Worm (Caenorhabditis elegans): ENCODE measurements around the gene Y37E11B.5.

DNA sequence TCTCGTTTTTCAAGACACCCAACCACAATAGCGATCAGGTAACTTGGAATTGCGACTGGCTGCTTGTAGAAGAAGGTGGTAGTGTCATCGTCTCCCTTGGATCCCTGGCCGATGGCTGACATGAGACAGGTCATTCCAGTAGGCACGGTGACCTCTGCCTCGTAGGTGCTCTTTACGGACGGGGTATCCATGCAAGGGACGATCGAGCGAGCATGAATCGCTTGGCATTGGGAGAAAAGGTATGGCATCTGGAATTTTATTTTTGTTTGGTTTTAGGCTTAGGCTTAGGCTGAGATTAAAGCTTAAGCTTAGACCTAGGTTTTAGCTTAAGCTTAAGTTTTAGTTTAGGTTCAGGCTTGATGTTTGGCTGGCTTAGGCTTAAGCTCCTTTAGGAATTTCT lies 12.6 kb upstream of the Y37E11B.5 start:
- no peak for TF ChIP-seq ceh-91 (GFP tag; IDR thresholded peaks at IDR 0.05)
- no peak for TF ChIP-seq F22D6.2 (tag; optimal IDR thresholded peaks at IDR 0.05)
- TF ChIP-seq unc-62 (GFP tag; optimal IDR thresholded peaks at IDR 0.05), result no peak
- TF ChIP-seq F52B5.7 (tag; optimal IDR thresholded peaks at IDR 0.05), result no peak
- no peak for TF ChIP-seq ztf-18 (tag; optimal IDR thresholded peaks at IDR 0.05)
- no peak for TF ChIP-seq pbrm-1 (GFP tag; IDR thresholded peaks at IDR 0.05)
- no peak for TF ChIP-seq sdz-38 (tag; optimal IDR thresholded peaks at IDR 0.05)
- TF ChIP-seq ama-1 (optimal IDR thresholded peaks at IDR 0.05), result no peak
- TF ChIP-seq ama-1 (GFP tag; optimal IDR thresholded peaks at IDR 0.05), result no peak
- TF ChIP-seq lin-26 (GFP tag; IDR thresholded peaks at IDR 0.05), result no peak
- TF ChIP-seq nfya-1 (tag; optimal IDR thresholded peaks at IDR 0.05; ENCODE audit: borderline replicate concordance, insufficient read depth), result no peak
- no peak for TF ChIP-seq ztf-6 (GFP tag; IDR thresholded peaks at IDR 0.05)
